In the genomic region with DNA sequence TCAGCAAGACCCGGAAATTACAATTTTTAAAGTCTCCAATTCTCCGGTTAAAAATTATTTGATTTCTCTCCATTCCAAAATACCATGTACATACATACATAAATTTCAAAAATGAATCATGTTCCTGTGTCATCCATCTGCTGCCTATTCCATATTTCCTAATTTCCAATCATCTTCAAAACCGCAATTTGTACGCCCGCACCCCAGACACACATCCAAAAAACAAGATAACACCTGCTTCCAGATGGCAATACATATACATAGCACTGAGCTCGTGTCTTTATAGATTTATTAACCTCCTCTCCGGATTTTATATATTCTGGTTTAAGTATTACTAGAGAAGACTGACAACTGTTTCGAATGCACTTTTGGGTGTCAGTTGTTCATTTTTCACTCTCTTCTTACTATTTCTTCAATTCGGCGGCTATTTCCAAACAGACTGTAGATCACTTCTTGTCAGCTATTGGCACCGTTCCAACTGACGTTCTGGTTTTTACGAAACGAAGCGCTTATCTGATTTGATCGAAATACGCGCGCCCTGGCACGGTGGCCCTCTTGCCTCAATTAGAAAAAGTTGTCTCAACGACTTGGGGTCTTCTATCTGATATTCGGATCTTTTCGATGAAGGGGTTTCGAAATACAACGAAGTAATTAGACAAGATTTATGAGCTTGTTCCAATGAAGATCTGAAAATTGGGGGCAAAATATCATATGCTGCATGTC, we compare ENCODE assay signal across 5 worm cellular contexts.
TF ChIP-seq lines count a peak whose summit lies in the region.

No protein-coding gene starts in this region.

TF ChIP-seq in whole organism, L1 larva, 84 proteins besides CTCF, POLR2A, EP300 and RAD21 (continues in another document):
- TF ChIP-seq nhr-85 (tag; lab: Kevin White, UChicago) (peak; percentile 66), snu-23 (GFP tag; optimal IDR thresholded peaks at IDR 0.05; lab: Kevin White, UChicago) (no peak), ets-5 (GFP tag; IDR thresholded peaks at IDR 0.05; lab: Robert Waterston, UW) (no peak), efl-1 (optimal IDR thresholded peaks at IDR 0.05; lab: Kevin White, UChicago) (no peak), efl-1 (GFP tag; optimal IDR thresholded peaks at IDR 0.05 in 1 of 2; lab: Kevin White, UChicago) (peak in 1 of 2 experiments; percentile 64), nhr-84 (tag; optimal IDR thresholded peaks at IDR 0.05; lab: Kevin White, UChicago) (no peak), efl-3 (GFP tag; optimal IDR thresholded peaks at IDR 0.05; lab: Kevin White, UChicago) (no peak), blmp-1 (tag; optimal IDR thresholded peaks at IDR 0.05; lab: Kevin White, UChicago) (peak; percentile 11), unc-86 (tag; optimal IDR thresholded peaks at IDR 0.05; lab: Kevin White, UChicago) (no peak), lin-39 (tag; optimal IDR thresholded peaks at IDR 0.05; lab: Kevin White, UChicago) (no peak), dsc-1 (tag; optimal IDR thresholded peaks at IDR 0.05; lab: Kevin White, UChicago) (no peak), egl-27 (tag; optimal IDR thresholded peaks at IDR 0.05; lab: Kevin White, UChicago) (no peak), zag-1 (tag; optimal IDR thresholded peaks at IDR 0.05; lab: Kevin White, UChicago) (no peak), grh-1 (GFP tag; IDR thresholded peaks at IDR 0.05; lab: Robert Waterston, UW) (no peak), lin-14 (GFP tag; optimal IDR thresholded peaks at IDR 0.05; lab: Kevin White, UChicago) (peak; percentile 14), skn-1 (tag; optimal IDR thresholded peaks at IDR 0.05; lab: Kevin White, UChicago) (no peak), nhr-77 (tag; optimal IDR thresholded peaks at IDR 0.05; lab: Kevin White, UChicago) (no peak), F16B12.6 (tag; optimal IDR thresholded peaks at IDR 0.05; lab: Kevin White, UChicago) (no peak)

TF ChIP-seq in whole organism, L2 larva, 48 proteins besides CTCF, POLR2A, EP300 and RAD21:
- no peak for TF ChIP-seq sma-9 (GFP tag; optimal IDR thresholded peaks at IDR 0.05; lab: Kevin White, UChicago)
- no peak for TF ChIP-seq sma-9 (tag; optimal IDR thresholded peaks at IDR 0.05; lab: Kevin White, UChicago)
- no peak for TF ChIP-seq alr-1 (tag; optimal IDR thresholded peaks at IDR 0.05; lab: Kevin White, UChicago)
- TF ChIP-seq fos-1 (tag; optimal IDR thresholded peaks at IDR 0.05; lab: Kevin White, UChicago), result no peak
- TF ChIP-seq elt-1 (tag; optimal IDR thresholded peaks at IDR 0.05; lab: Kevin White, UChicago), result peak; percentile 16
- TF ChIP-seq lsy-2 (tag; optimal IDR thresholded peaks at IDR 0.05; lab: Kevin White, UChicago), result no peak
- TF ChIP-seq ama-1 (optimal IDR thresholded peaks at IDR 0.05; lab: Kevin White, UChicago), result no peak
- TF ChIP-seq unc-62 (GFP tag; optimal IDR thresholded peaks at IDR 0.05; lab: Kevin White, UChicago), result no peak
- peak; percentile 90 for TF ChIP-seq ceh-16 (tag; optimal IDR thresholded peaks at IDR 0.05; lab: Kevin White, UChicago)

TF ChIP-seq in whole organism, L3 larva, 47 proteins besides CTCF, POLR2A, EP300 and RAD21:
- peak; percentile 22 for TF ChIP-seq nhr-25 (tag; optimal IDR thresholded peaks at IDR 0.05; lab: Kevin White, UChicago)
- TF ChIP-seq elt-3 (tag; optimal IDR thresholded peaks at IDR 0.05; lab: Kevin White, UChicago), result no peak
- TF ChIP-seq elt-1 (tag; optimal IDR thresholded peaks at IDR 0.05; lab: Kevin White, UChicago), result peak; percentile 83
TF ChIP-seq in whole organism, L3 larva: peak in this region for 2.

TF ChIP-seq in whole organism, L4 larva, 104 proteins besides CTCF, POLR2A, EP300 and RAD21:
- TF ChIP-seq ctbp-1 (GFP tag; IDR thresholded peaks at IDR 0.05; lab: Robert Waterston, UW) (no peak), F10B5.3 (tag; optimal IDR thresholded peaks at IDR 0.05; lab: Kevin White, UChicago) (no peak), snpc-4 (tag; optimal IDR thresholded peaks at IDR 0.05; lab: Kevin White, UChicago) (no peak), nhr-102 (tag; optimal IDR thresholded peaks at IDR 0.05; lab: Kevin White, UChicago) (no peak), zfp-3 (GFP tag; conservative IDR thresholded peaks at IDR 0.05; lab: Robert Waterston, UW) (no peak), aha-1 (tag; lab: Kevin White, UChicago) (peak; percentile 40)

TF ChIP-seq in whole organism, mixed stage, embryonic, 35 proteins besides CTCF, POLR2A, EP300 and RAD21:
- TF ChIP-seq lin-13 (tag; optimal IDR thresholded peaks at IDR 0.05; lab: Kevin White, UChicago), result no peak
- peak; percentile 21 for TF ChIP-seq hlh-1 (tag; optimal IDR thresholded peaks at IDR 0.05; lab: Kevin White, UChicago)
- peak; percentile 92 for TF ChIP-seq lin-32 (GFP tag; optimal IDR thresholded peaks at IDR 0.05; lab: Kevin White, UChicago)

Comparison
In these comparisons a context has a peak if more than half of its experiments do, and no peak if none do; other contexts are left out.
1. Of the 29 proteins assayed by ChIP-seq in both whole organism, L4 larva and whole organism, L1 larva: peak only in whole organism, L4 larva: aha-1; only in whole organism, L1 larva: none; in both: none; in neither: 27; mixed calls (peak in some experiments, not most) for 1.